Worm (Caenorhabditis elegans) whole organism, L1 larva: Measurements from ENCODE around the gene F59B1.6.

Experiments used
- F16B12.6 ChIP-seq: fragments of 150-350 bp; optimal IDR thresholded peaks from 2 replicates; lab custom pipeline; 2014; ENCODE audit warnings: missing biosample characterization, missing genetic modification characterization
- ama-1 ChIP-seq: fragments of 150-350 bp; optimal IDR thresholded peaks from 2 replicates; lab custom pipeline; 2014
- ceh-88 ChIP-seq: fragments of 200-800 bp; sonication (Bioruptor generic); IDR thresholded peaks from 2 replicates; pipeline ENCODE4 v1.3.6; 2022; ENCODE audit warnings: missing genetic modification characterization, missing compliant biosample characterization
- elt-3 ChIP-seq, 6 experiments: fragments of 150-350 bp in 1 of 6; sonication (generic microtip); optimal IDR thresholded peaks; 2 replicates each; lab custom pipeline; 2017 to 2018; ENCODE audit warnings: missing biosample characterization in 6 of 6, missing genetic modification characterization in 6 of 6, inconsistent platforms in 1 of 6
- fos-1 ChIP-seq: fragments of 150-350 bp; optimal IDR thresholded peaks from 2 replicates; lab custom pipeline; 2014; ENCODE audit warnings: missing biosample characterization, missing genetic modification characterization
- lsy-2 ChIP-seq, 2 experiments: fragments of 150-350 bp; optimal IDR thresholded peaks; 2 replicates each; lab custom pipeline; 2014; ENCODE audit warnings: missing biosample characterization in 2 of 2, missing genetic modification characterization in 2 of 2
- nhr-76 ChIP-seq: sonication (generic microtip); optimal IDR thresholded peaks from 2 replicates; lab custom pipeline; 2017; ENCODE audit warnings: missing biosample characterization, missing genetic modification characterization
- pqm-1 ChIP-seq: sonication (generic microtip); optimal IDR thresholded peaks from 3 replicates; lab custom pipeline; 2017; ENCODE audit warnings: missing biosample characterization, missing genetic modification characterization

- TF ChIP-seq pqm-1 (tag; lab: Kevin White, UChicago) = no peak
- TF ChIP-seq nhr-76 = no peak
- TF ChIP-seq elt-3 (tag; optimal IDR thresholded peaks at IDR 0.05; lab: Kevin White, UChicago) = no peak
- TF ChIP-seq ceh-88 (GFP tag; lab: Robert Waterston, UW) = no peak
- no peak for TF ChIP-seq ama-1
- no peak for TF ChIP-seq fos-1 (tag; lab: Kevin White, UChicago)
- TF ChIP-seq F16B12.6 (tag; lab: Kevin White, UChicago) = no peak
- TF ChIP-seq lsy-2 (tag; optimal IDR thresholded peaks at IDR 0.05; lab: Kevin White, UChicago) = no peak
Observed at ce11 chrV:3588223-3588622, 43.3 kb downstream of the F59B1.6 start.
